Worm (Caenorhabditis elegans) whole organism, L1 larva: ENCODE measurements around the gene Y57G11C.51.

Experiments
- C04F5.9 ChIP-seq: sonication (generic microtip); optimal IDR thresholded peaks from 2 replicates; lab custom pipeline; 2016; ENCODE audit warnings: missing genetic modification characterization, missing compliant biosample characterization
- C34B4.2 ChIP-seq: sonication (generic microtip); optimal IDR thresholded peaks from 2 replicates; lab custom pipeline; 2017; ENCODE audit warnings: mild to moderate bottlenecking, missing genetic modification characterization, missing compliant biosample characterization
- Y116A8C.19 ChIP-seq: sonication (generic microtip); optimal IDR thresholded peaks from 2 replicates; lab custom pipeline; 2016; ENCODE audit warnings: missing compliant biosample characterization, missing genetic modification characterization, borderline replicate concordance
- aly-2 ChIP-seq: fragments of 150-350 bp; optimal IDR thresholded peaks from 2 replicates; lab custom pipeline; 2014; ENCODE audit warnings: missing biosample characterization, missing genetic modification characterization
- ama-1 ChIP-seq: fragments of 150-350 bp; optimal IDR thresholded peaks from 2 replicates; lab custom pipeline; 2014
- blmp-1 ChIP-seq: fragments of 150-350 bp; optimal IDR thresholded peaks from 2 replicates; lab custom pipeline; 2014; ENCODE audit warnings: missing biosample characterization, missing genetic modification characterization
- ceh-8 ChIP-seq: fragments of 200-800 bp; sonication (Bioruptor generic); optimal IDR thresholded peaks from 2 replicates; lab custom pipeline; 2018; ENCODE audit warnings: mild to moderate bottlenecking, missing genetic modification characterization, moderate library complexity, missing compliant biosample characterization
- ceh-90 ChIP-seq: sonication (generic microtip); optimal IDR thresholded peaks from 2 replicates; lab custom pipeline; 2016; ENCODE audit warnings: missing genetic modification characterization, missing compliant biosample characterization
- ces-1 ChIP-seq: fragments of 150-350 bp; optimal IDR thresholded peaks from 2 replicates; lab custom pipeline; 2014; ENCODE audit warnings: missing biosample characterization, missing genetic modification reagents, missing genetic modification characterization
- dsc-1 ChIP-seq: sonication (generic microtip); optimal IDR thresholded peaks from 2 replicates; lab custom pipeline; 2016; ENCODE audit warnings: mild to moderate bottlenecking, missing genetic modification characterization, missing compliant biosample characterization
- efl-1 ChIP-seq, 4 experiments: fragments of 150-350 bp; optimal IDR thresholded peaks in 3 of 4; peaks in 1 of 4; 1 replicate in 1 of 4; 2 replicates in 3 of 4; lab custom pipeline; 2014; ENCODE audit warnings: missing biosample characterization in 2 of 4, missing genetic modification characterization in 2 of 4, missing genetic modification reagents in 2 of 4
- efl-3 ChIP-seq: fragments of 200-800 bp; sonication (Bioruptor generic); optimal IDR thresholded peaks from 2 replicates; lab custom pipeline; 2018; ENCODE audit warnings: mild to moderate bottlenecking, missing genetic modification characterization, missing compliant biosample characterization
- elt-2 ChIP-seq: sonication (generic microtip); optimal IDR thresholded peaks from 2 replicates; lab custom pipeline; 2016; ENCODE audit warnings: missing genetic modification characterization, mild to moderate bottlenecking, inconsistent platforms, missing compliant biosample characterization, missing genetic modification reagents
- fkh-10 ChIP-seq: sonication (generic microtip); optimal IDR thresholded peaks from 2 replicates; lab custom pipeline; 2017; ENCODE audit warnings: missing biosample characterization, missing genetic modification reagents, missing genetic modification characterization
- fkh-4 ChIP-seq: sonication (generic microtip); optimal IDR thresholded peaks from 2 replicates; lab custom pipeline; 2016; ENCODE audit warnings: missing compliant biosample characterization, missing genetic modification characterization, borderline replicate concordance
- fkh-8 ChIP-seq: sonication (generic microtip); optimal IDR thresholded peaks from 2 replicates; lab custom pipeline; 2016; ENCODE audit warnings: mild to moderate bottlenecking, missing genetic modification characterization, missing compliant biosample characterization
- fos-1 ChIP-seq: fragments of 150-350 bp; optimal IDR thresholded peaks from 2 replicates; lab custom pipeline; 2014; ENCODE audit warnings: missing biosample characterization, missing genetic modification characterization
- grh-1 ChIP-seq: fragments of 200-800 bp; sonication (Bioruptor generic); IDR thresholded peaks from 2 replicates; pipeline ENCODE4 v1.3.6; 2022; ENCODE audit warnings: missing genetic modification reagents, missing genetic modification characterization, missing compliant biosample characterization
- hpl-2 ChIP-seq: fragments of 150-350 bp; optimal IDR thresholded peaks from 2 replicates; lab custom pipeline; 2014; ENCODE audit warnings: missing biosample characterization, missing genetic modification reagents, missing genetic modification characterization
- irx-1 ChIP-seq: sonication (generic microtip); optimal IDR thresholded peaks from 2 replicates; lab custom pipeline; 2016; ENCODE audit warnings: missing genetic modification characterization, missing compliant biosample characterization
- jun-1 ChIP-seq: fragments of 150-350 bp; optimal IDR thresholded peaks from 2 replicates; lab custom pipeline; 2014; ENCODE audit warnings: missing biosample characterization, missing genetic modification reagents, missing genetic modification characterization
- lin-35 ChIP-seq, 2 experiments: fragments of 150-350 bp; optimal IDR thresholded peaks; 2 replicates each; lab custom pipeline; 2014; ENCODE audit warnings: missing biosample characterization in 2 of 2, missing genetic modification characterization in 2 of 2, missing genetic modification reagents in 2 of 2
- lin-39 ChIP-seq: fragments of 150-350 bp; optimal IDR thresholded peaks from 2 replicates; lab custom pipeline; 2014; ENCODE audit warnings: missing biosample characterization, missing genetic modification reagents, missing genetic modification characterization
- lsy-2 ChIP-seq, 2 experiments: fragments of 150-350 bp; optimal IDR thresholded peaks; 2 replicates each; lab custom pipeline; 2014; ENCODE audit warnings: missing biosample characterization in 2 of 2, missing genetic modification characterization in 2 of 2
- mab-9 ChIP-seq: fragments of 200-800 bp; sonication (Bioruptor generic); IDR thresholded peaks from 2 replicates; pipeline ENCODE4 v1.3.6; 2022; ENCODE audit warnings: missing genetic modification reagents, missing genetic modification characterization, missing compliant biosample characterization
- mdl-1 ChIP-seq, 2 experiments: fragments of 150-350 bp; optimal IDR thresholded peaks; 2 replicates each; lab custom pipeline; 2014 to 2017; ENCODE audit warnings: missing biosample characterization in 2 of 2, missing genetic modification characterization in 2 of 2, inconsistent platforms in 1 of 2
- mef-2 ChIP-seq: fragments of 150-350 bp; optimal IDR thresholded peaks from 2 replicates; lab custom pipeline; 2014; ENCODE audit warnings: missing biosample characterization, missing genetic modification characterization
- mep-1 ChIP-seq: fragments of 150-350 bp; optimal IDR thresholded peaks from 2 replicates; lab custom pipeline; 2014; ENCODE audit warnings: missing biosample characterization, missing genetic modification characterization
- nhr-11 ChIP-seq: fragments of 150-350 bp; optimal IDR thresholded peaks from 2 replicates; lab custom pipeline; 2014; ENCODE audit warnings: missing biosample characterization, missing genetic modification characterization
- nhr-12 ChIP-seq: sonication (generic microtip); optimal IDR thresholded peaks from 2 replicates; lab custom pipeline; 2017; ENCODE audit warnings: missing biosample characterization, missing genetic modification characterization
- nhr-20 ChIP-seq: sonication (generic microtip); optimal IDR thresholded peaks from 2 replicates; lab custom pipeline; 2016; ENCODE audit warnings: mild to moderate bottlenecking, missing genetic modification characterization, missing compliant biosample characterization
- nhr-28 ChIP-seq: fragments of 150-350 bp; optimal IDR thresholded peaks from 2 replicates; lab custom pipeline; 2014; ENCODE audit warnings: missing biosample characterization, missing genetic modification characterization
- nhr-47 ChIP-seq: sonication (generic microtip); optimal IDR thresholded peaks from 2 replicates; lab custom pipeline; 2016; ENCODE audit warnings: mild to moderate bottlenecking, missing genetic modification characterization, moderate library complexity, missing compliant biosample characterization
- nhr-76 ChIP-seq: sonication (generic microtip); optimal IDR thresholded peaks from 2 replicates; lab custom pipeline; 2017; ENCODE audit warnings: missing biosample characterization, missing genetic modification characterization
- nhr-77 ChIP-seq: fragments of 150-350 bp; optimal IDR thresholded peaks from 2 replicates; lab custom pipeline; 2014; ENCODE audit warnings: missing biosample characterization, missing genetic modification characterization
- nhr-84 ChIP-seq: sonication (generic microtip); optimal IDR thresholded peaks from 2 replicates; lab custom pipeline; 2017; ENCODE audit warnings: missing biosample characterization, missing genetic modification characterization
- nhr-85 ChIP-seq: sonication (generic microtip); peaks from one replicate; lab custom pipeline; 2016; ENCODE audit warnings: missing genetic modification characterization, inconsistent platforms, missing compliant biosample characterization
- nhr-90 ChIP-seq: sonication (generic microtip); optimal IDR thresholded peaks from 2 replicates; lab custom pipeline; 2016; ENCODE audit warnings: mild to moderate bottlenecking, missing genetic modification characterization, missing compliant biosample characterization; ENCODE audit not compliant: poor library complexity
- pag-3 ChIP-seq: sonication (generic microtip); optimal IDR thresholded peaks from 2 replicates; lab custom pipeline; 2017; ENCODE audit warnings: missing genetic modification characterization, mild to moderate bottlenecking, missing compliant biosample characterization, antibody characterized with exemption, borderline replicate concordance; ENCODE audit not compliant: insufficient read depth
- pax-3 ChIP-seq: fragments of 200-800 bp; sonication (Bioruptor generic); optimal IDR thresholded peaks from 2 replicates; lab custom pipeline; 2018; ENCODE audit warnings: mild to moderate bottlenecking, missing genetic modification characterization, moderate library complexity, missing compliant biosample characterization
- rnt-1 ChIP-seq: sonication (generic microtip); optimal IDR thresholded peaks from 2 replicates; lab custom pipeline; 2016; ENCODE audit warnings: mild to moderate bottlenecking, missing genetic modification characterization, moderate library complexity, missing compliant biosample characterization
- skn-1 ChIP-seq: fragments of 150-350 bp; optimal IDR thresholded peaks from 2 replicates; lab custom pipeline; 2014; ENCODE audit warnings: missing biosample characterization, missing genetic modification characterization
- snu-23 ChIP-seq: sonication (generic microtip); optimal IDR thresholded peaks from 2 replicates; lab custom pipeline; 2016; ENCODE audit warnings: missing genetic modification characterization, missing compliant biosample characterization
- sup-37 ChIP-seq: fragments of 200-800 bp; sonication (Bioruptor generic); optimal IDR thresholded peaks from 2 replicates; lab custom pipeline; 2018; ENCODE audit warnings: mild to moderate bottlenecking, missing genetic modification characterization, missing compliant biosample characterization
- unc-130 ChIP-seq: fragments of 150-350 bp; optimal IDR thresholded peaks from 2 replicates; lab custom pipeline; 2017; ENCODE audit warnings: missing biosample characterization, missing genetic modification characterization, inconsistent platforms
- unc-86 ChIP-seq: sonication (generic microtip); optimal IDR thresholded peaks from 2 replicates; lab custom pipeline; 2016; ENCODE audit warnings: missing genetic modification characterization, missing compliant biosample characterization
- unc-98 ChIP-seq: fragments of 200-800 bp; sonication (Bioruptor generic); IDR thresholded peaks from 2 replicates; pipeline ENCODE4 v1.3.6; 2022; ENCODE audit warnings: missing genetic modification characterization, missing compliant biosample characterization
- vab-15 ChIP-seq: sonication (generic microtip); optimal IDR thresholded peaks from 2 replicates; lab custom pipeline; 2017; ENCODE audit warnings: missing genotype, mild to moderate bottlenecking, missing genetic modification characterization, missing compliant biosample characterization
- xbp-1 ChIP-seq: sonication (generic microtip); optimal IDR thresholded peaks from 2 replicates; lab custom pipeline; 2016; ENCODE audit warnings: missing genetic modification characterization, missing compliant biosample characterization
- zip-4 ChIP-seq: fragments of 200-800 bp; sonication (Bioruptor generic); optimal IDR thresholded peaks from 2 replicates; lab custom pipeline; 2018; ENCODE audit warnings: mild to moderate bottlenecking, missing genetic modification characterization, moderate library complexity, missing compliant biosample characterization
- ztf-11 ChIP-seq, 2 experiments: sonication (generic microtip); optimal IDR thresholded peaks; 2 replicates each; lab custom pipeline; 2016 to 2017; ENCODE audit warnings: missing genetic modification characterization in 2 of 2, missing biosample characterization in 1 of 2, missing compliant biosample characterization in 1 of 2
- ztf-4 ChIP-seq: fragments of 150-350 bp; optimal IDR thresholded peaks from 2 replicates; lab custom pipeline; 2014; ENCODE audit warnings: missing biosample characterization, missing genetic modification characterization

Y57G11C.51 gene

DNA sequence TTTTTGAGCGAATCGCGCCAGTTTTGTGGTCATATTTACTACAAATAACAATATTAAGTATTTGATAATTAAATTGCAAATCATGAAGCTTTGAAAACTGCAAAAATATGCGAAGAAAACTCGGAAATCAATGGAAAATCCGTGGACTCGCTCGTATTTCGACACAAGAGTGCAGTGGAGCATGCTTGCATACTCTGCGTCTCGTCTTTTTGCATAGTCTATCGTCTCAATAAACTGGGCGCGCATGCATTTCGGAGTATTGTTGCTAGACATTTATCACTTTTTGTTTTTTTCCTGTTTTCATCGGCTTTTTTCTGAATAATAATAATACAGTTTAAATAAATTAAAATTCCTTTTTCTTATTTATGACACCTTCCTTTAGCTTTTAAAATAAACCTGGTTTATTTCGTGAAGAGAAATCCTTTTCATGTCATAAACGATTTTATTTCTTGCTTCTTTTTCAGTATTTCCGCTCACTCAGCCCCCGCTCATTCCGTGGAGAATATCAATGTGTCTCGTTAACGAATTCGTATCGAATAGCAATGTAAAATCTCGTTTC is 6.6 kb downstream of the Y57G11C.51 start, which contains the start of the genes mrps-7 and Y57G11C.3 (continued):
- TF ChIP-seq nhr-84 (tag; lab: Kevin White, UChicago): no peak
- peak; percentile 96 for TF ChIP-seq nhr-20 (tag; lab: Kevin White, UChicago)
- peak; percentile 93 for TF ChIP-seq unc-130
- TF ChIP-seq hpl-2 (GFP tag; lab: Kevin White, UChicago): peak; percentile 94
- peak; percentile 95 to 96 for TF ChIP-seq lsy-2 (tag; optimal IDR thresholded peaks at IDR 0.05; lab: Kevin White, UChicago)
- TF ChIP-seq nhr-47 (tag; lab: Kevin White, UChicago): peak; percentile 97
- TF ChIP-seq C04F5.9 (tag; lab: Kevin White, UChicago): peak; percentile 76
- TF ChIP-seq efl-1 (optimal IDR thresholded peaks at IDR 0.05; lab: Kevin White, UChicago): peak; percentile 91 to 95
- TF ChIP-seq efl-1 (GFP tag; optimal IDR thresholded peaks at IDR 0.05 in 1 of 2; lab: Kevin White, UChicago): peak; percentile 84 to 99
- TF ChIP-seq lin-35 (GFP tag; optimal IDR thresholded peaks at IDR 0.05; lab: Kevin White, UChicago): peak; percentile 89 to 94
- peak; percentile 93 for TF ChIP-seq nhr-77
- TF ChIP-seq ztf-4 (tag; lab: Kevin White, UChicago): peak; percentile 70
- peak; percentile 97 for TF ChIP-seq snu-23
- peak; percentile 87 for TF ChIP-seq jun-1 (tag; lab: Kevin White, UChicago)
- peak; percentile 50 for TF ChIP-seq ceh-90
- peak; percentile 33 for TF ChIP-seq nhr-12 (tag; lab: Kevin White, UChicago)
- peak; percentile 71 for TF ChIP-seq blmp-1
- peak; percentile 57 for TF ChIP-seq fkh-4 (tag; lab: Kevin White, UChicago)
- TF ChIP-seq ceh-8 (GFP tag; lab: Kevin White, UChicago): peak; percentile 88
- TF ChIP-seq ztf-11 (tag; optimal IDR thresholded peaks at IDR 0.05; lab: Kevin White, UChicago): peak in 1 of 2 experiments; percentile 72
- TF ChIP-seq dsc-1: peak; percentile 93
- peak; percentile 88 for TF ChIP-seq fkh-10
- TF ChIP-seq nhr-85 (tag; lab: Kevin White, UChicago): peak; percentile 96
- no peak for TF ChIP-seq ces-1
- TF ChIP-seq skn-1 (tag; lab: Kevin White, UChicago): peak; percentile 93
- TF ChIP-seq mdl-1 (tag; optimal IDR thresholded peaks at IDR 0.05; lab: Kevin White, UChicago): peak in 1 of 2 experiments; percentile 93
- TF ChIP-seq mab-9 (GFP tag; lab: Robert Waterston, UW): peak; percentile 82
- TF ChIP-seq rnt-1 (tag; lab: Kevin White, UChicago): peak; percentile 95
- TF ChIP-seq mep-1 (tag; lab: Kevin White, UChicago): peak; percentile 90
- TF ChIP-seq lin-39 (tag; lab: Kevin White, UChicago): peak; percentile 89
- no peak for TF ChIP-seq nhr-76 (tag; lab: Kevin White, UChicago)
- peak; percentile 77 for TF ChIP-seq nhr-11 (tag; lab: Kevin White, UChicago)
- TF ChIP-seq grh-1: peak; percentile 88
- peak; percentile 78 for TF ChIP-seq sup-37 (GFP tag; lab: Kevin White, UChicago)
- no peak for TF ChIP-seq unc-98 (GFP tag; lab: Robert Waterston, UW)
- peak; percentile 94 for TF ChIP-seq aly-2
- TF ChIP-seq vab-15: peak; percentile 81
- TF ChIP-seq nhr-90 (tag; lab: Kevin White, UChicago): peak; percentile 96
- peak; percentile 93 for TF ChIP-seq unc-86
- TF ChIP-seq elt-2: peak; percentile 65
- TF ChIP-seq zip-4 (GFP tag; lab: Kevin White, UChicago): peak; percentile 92
- peak; percentile 92 for TF ChIP-seq fos-1 (tag; lab: Kevin White, UChicago)
- peak; percentile 84 for TF ChIP-seq ama-1 (lab: Kevin White, UChicago)
- no peak for TF ChIP-seq Y116A8C.19 (tag; lab: Kevin White, UChicago)
- TF ChIP-seq nhr-28 (tag; lab: Kevin White, UChicago): no peak
- TF ChIP-seq C34B4.2 (tag; lab: Kevin White, UChicago): peak; percentile 54
- peak; percentile 87 for TF ChIP-seq pax-3
- TF ChIP-seq irx-1 (tag; lab: Kevin White, UChicago): peak; percentile 89
- TF ChIP-seq xbp-1: peak; percentile 94
- no peak for TF ChIP-seq efl-3 (GFP tag; lab: Kevin White, UChicago)
- peak; percentile 82 for TF ChIP-seq mef-2 (tag; lab: Kevin White, UChicago)
- no peak for TF ChIP-seq pag-3 (tag; lab: Kevin White, UChicago)
- peak; percentile 95 for TF ChIP-seq fkh-8 (tag; lab: Kevin White, UChicago)
